Worm (Caenorhabditis elegans) whole organism, late embryonic: ENCODE data around the gene daf-11.

ENCODE experiments used
- F13H6.1 ChIP-seq: sonication (generic microtip); optimal IDR thresholded peaks from 2 replicates; lab custom pipeline; 2016; ENCODE audit warnings: missing genetic modification characterization, missing compliant biosample characterization
- ceh-22 ChIP-seq: sonication (generic microtip); optimal IDR thresholded peaks from 2 replicates; lab custom pipeline; 2017; ENCODE audit warnings: missing biosample characterization, missing genetic modification characterization
- dmd-4 ChIP-seq: sonication (generic microtip); optimal IDR thresholded peaks from 2 replicates; lab custom pipeline; 2016; ENCODE audit warnings: borderline replicate concordance, missing genetic modification characterization, missing compliant biosample characterization
- lin-11 ChIP-seq: fragments of 200-800 bp; sonication (Bioruptor generic); optimal IDR thresholded peaks from 2 replicates; lab custom pipeline; 2018; ENCODE audit warnings: mild to moderate bottlenecking, missing genetic modification characterization, missing compliant biosample characterization
- nhr-232 ChIP-seq: sonication (generic microtip); optimal IDR thresholded peaks from 2 replicates; lab custom pipeline; 2016; ENCODE audit warnings: missing genetic modification characterization, missing compliant biosample characterization
- pag-3 ChIP-seq: sonication (generic microtip); optimal IDR thresholded peaks from 2 replicates; lab custom pipeline; 2016; ENCODE audit warnings: missing compliant biosample characterization, missing genetic modification characterization, borderline replicate concordance
- pqm-1 ChIP-seq: sonication (generic microtip); optimal IDR thresholded peaks from 2 replicates; lab custom pipeline; 2016; ENCODE audit warnings: missing genetic modification characterization, missing compliant biosample characterization
- tbx-2 ChIP-seq: sonication (generic microtip); optimal IDR thresholded peaks from 2 replicates; lab custom pipeline; 2016; ENCODE audit warnings: missing genetic modification characterization, missing compliant biosample characterization
- unc-86 ChIP-seq: sonication (generic microtip); optimal IDR thresholded peaks from 2 replicates; lab custom pipeline; 2016; ENCODE audit warnings: missing genetic modification characterization, missing compliant biosample characterization

DNA sequence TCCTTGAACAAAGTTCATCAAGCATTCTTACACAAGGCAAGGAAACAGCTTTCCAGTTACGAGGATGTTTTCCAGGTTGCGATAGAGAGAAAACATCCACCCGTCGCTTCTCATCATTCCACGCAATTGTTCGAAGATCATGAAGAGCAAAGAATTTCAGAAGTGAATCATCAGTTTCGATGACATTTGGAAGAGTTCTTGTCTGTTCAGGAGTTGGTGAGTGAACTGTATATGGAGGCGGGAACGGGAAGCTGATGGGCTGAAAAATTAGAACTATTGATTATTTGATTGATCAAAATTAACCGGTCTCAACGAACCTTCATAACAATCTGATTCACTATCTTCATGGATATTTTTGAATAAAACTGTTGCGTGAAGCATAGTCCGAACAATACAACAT lies 6.2 kb upstream of the daf-11 start:
- TF ChIP-seq tbx-2 (tag; lab: Kevin White, UChicago) = no peak
- no peak for TF ChIP-seq lin-11 (tag; lab: Kevin White, UChicago)
- TF ChIP-seq nhr-232 = no peak
- no peak for TF ChIP-seq ceh-22
- TF ChIP-seq unc-86 (tag; lab: Kevin White, UChicago) = no peak
- no peak for TF ChIP-seq pag-3 (tag; lab: Kevin White, UChicago)
- no peak for TF ChIP-seq dmd-4
- TF ChIP-seq F13H6.1 (tag; lab: Kevin White, UChicago) = no peak
- TF ChIP-seq pqm-1 (tag; lab: Kevin White, UChicago) = no peak
